Fruit fly (Drosophila melanogaster): Measurements from ENCODE around the gene Ubc2.

- TF ChIP-seq Dll (optimal IDR thresholded peaks at IDR 0.05): no peak
- no peak for TF ChIP-seq psq (optimal IDR thresholded peaks at IDR 0.05)
- no peak for TF ChIP-seq pan (optimal IDR thresholded peaks at IDR 0.05)
- no peak for TF ChIP-seq usp (GFP tag; optimal IDR thresholded peaks at IDR 0.05)
- no peak for TF ChIP-seq EcR (GFP tag; optimal IDR thresholded peaks at IDR 0.05)
- no peak for TF ChIP-seq CG8478 (optimal IDR thresholded peaks at IDR 0.05)
These were observed 15.8 kb downstream of the Ubc2 start for dm6 chr2L:10751879-10752620.
